In genomic region chrII:13013966-13014365, ce11 we compare ENCODE assay signal across 2 worm cellular contexts.
TF ChIP-seq lines count a peak whose summit lies in the region.

Gene F18A11.5 (minus strand): TSS chrII:13014286.

TF ChIP-seq in whole organism, L1 larva, 84 proteins besides CTCF, POLR2A, EP300 and RAD21 (continued from another document):
- TF ChIP-seq nhr-90 (tag; optimal IDR thresholded peaks at IDR 0.05; lab: Kevin White, UChicago; ENCODE audit: poor library complexity) (no peak), ztf-4 (tag; optimal IDR thresholded peaks at IDR 0.05; lab: Kevin White, UChicago) (no peak), alr-1 (tag; optimal IDR thresholded peaks at IDR 0.05; lab: Kevin White, UChicago; ENCODE audit: borderline replicate concordance) (no peak), aly-2 (tag; optimal IDR thresholded peaks at IDR 0.05; lab: Kevin White, UChicago) (peak; percentile 64), ceh-82 (tag; optimal IDR thresholded peaks at IDR 0.05; lab: Kevin White, UChicago) (peak in 1 of 3 experiments; percentile 4), lin-14 (GFP tag; optimal IDR thresholded peaks at IDR 0.05; lab: Kevin White, UChicago) (peak; percentile 10), mab-9 (GFP tag; IDR thresholded peaks at IDR 0.05; lab: Robert Waterston, UW) (no peak), C16A3.4 (tag; optimal IDR thresholded peaks at IDR 0.05; lab: Kevin White, UChicago) (no peak), C34B4.2 (tag; optimal IDR thresholded peaks at IDR 0.05; lab: Kevin White, UChicago) (no peak), ceh-63 (GFP tag; optimal IDR thresholded peaks at IDR 0.05; lab: Kevin White, UChicago) (no peak), jun-1 (tag; optimal IDR thresholded peaks at IDR 0.05; lab: Kevin White, UChicago) (no peak), egl-27 (tag; optimal IDR thresholded peaks at IDR 0.05; lab: Kevin White, UChicago) (no peak), ceh-88 (GFP tag; IDR thresholded peaks at IDR 0.05; lab: Robert Waterston, UW) (no peak)

TF ChIP-seq in whole organism, L2 larva, 48 proteins besides CTCF, POLR2A, EP300 and RAD21 (continued from another document):
- no peak for TF ChIP-seq lin-39 (tag; optimal IDR thresholded peaks at IDR 0.05; lab: Kevin White, UChicago)
- TF ChIP-seq peb-1 (tag; optimal IDR thresholded peaks at IDR 0.05; lab: Kevin White, UChicago), result no peak
- TF ChIP-seq nhr-6 (tag; optimal IDR thresholded peaks at IDR 0.05; lab: Kevin White, UChicago), result no peak
- no peak for TF ChIP-seq ztf-11 (tag; optimal IDR thresholded peaks at IDR 0.05; lab: Kevin White, UChicago)
- no peak for TF ChIP-seq nhr-77 (tag; optimal IDR thresholded peaks at IDR 0.05; lab: Kevin White, UChicago)
- peak; percentile 10 for TF ChIP-seq C34F6.9 (tag; optimal IDR thresholded peaks at IDR 0.05; lab: Kevin White, UChicago)
- TF ChIP-seq ZK546.5 (tag; optimal IDR thresholded peaks at IDR 0.05; lab: Kevin White, UChicago), result no peak
- TF ChIP-seq F13H6.1 (tag; optimal IDR thresholded peaks at IDR 0.05; lab: Kevin White, UChicago), result no peak
- TF ChIP-seq blmp-1 (tag; optimal IDR thresholded peaks at IDR 0.05; lab: Kevin White, UChicago; ENCODE audit: insufficient read depth), result no peak
- no peak for TF ChIP-seq lin-11 (tag; optimal IDR thresholded peaks at IDR 0.05; lab: Kevin White, UChicago)
- TF ChIP-seq mdl-1 (tag; optimal IDR thresholded peaks at IDR 0.05; lab: Kevin White, UChicago), result no peak
- TF ChIP-seq ztf-4 (tag; optimal IDR thresholded peaks at IDR 0.05; lab: Kevin White, UChicago), result no peak
- TF ChIP-seq nhr-10 (tag; optimal IDR thresholded peaks at IDR 0.05; lab: Kevin White, UChicago), result no peak
- TF ChIP-seq R02D3.7 (tag; optimal IDR thresholded peaks at IDR 0.05; lab: Kevin White, UChicago), result no peak
- no peak for TF ChIP-seq elt-1 (tag; optimal IDR thresholded peaks at IDR 0.05; lab: Kevin White, UChicago)
- TF ChIP-seq aly-2 (tag; optimal IDR thresholded peaks at IDR 0.05; lab: Kevin White, UChicago), result no peak
- no peak for TF ChIP-seq mbf-1 (tag; optimal IDR thresholded peaks at IDR 0.05; lab: Kevin White, UChicago)
- TF ChIP-seq mab-5 (tag; optimal IDR thresholded peaks at IDR 0.05; lab: Kevin White, UChicago), result no peak
- TF ChIP-seq alr-1 (tag; optimal IDR thresholded peaks at IDR 0.05; lab: Kevin White, UChicago), result no peak
- no peak for TF ChIP-seq nhr-25 (tag; optimal IDR thresholded peaks at IDR 0.05; lab: Kevin White, UChicago)
